Worm (Caenorhabditis elegans) whole organism, late embryonic: ENCODE results near the gene srd-59.

Source experiments
- F13H6.1 ChIP-seq: sonication (generic microtip); optimal IDR thresholded peaks from 2 replicates; lab custom pipeline; 2016; ENCODE audit warnings: missing genetic modification characterization, missing compliant biosample characterization
- K02D7.2 ChIP-seq: sonication (generic microtip); optimal IDR thresholded peaks from 2 replicates; lab custom pipeline; 2017; ENCODE audit warnings: mild to moderate bottlenecking, missing genetic modification characterization, missing compliant biosample characterization
- K09A11.1 ChIP-seq: sonication (generic microtip); optimal IDR thresholded peaks from 2 replicates; lab custom pipeline; 2017; ENCODE audit warnings: antibody characterized with exemption, mild to moderate bottlenecking, missing genetic modification characterization, missing compliant biosample characterization; ENCODE audit not compliant: insufficient read depth
- Y22D7AL.16 ChIP-seq: sonication (generic microtip); optimal IDR thresholded peaks from 2 replicates; lab custom pipeline; 2016; ENCODE audit warnings: missing genetic modification characterization, missing compliant biosample characterization
- ahr-1 ChIP-seq: sonication (generic microtip); optimal IDR thresholded peaks from 2 replicates; lab custom pipeline; 2016; ENCODE audit warnings: missing genetic modification characterization, missing compliant biosample characterization
- ceh-14 ChIP-seq: sonication (generic microtip); optimal IDR thresholded peaks from 2 replicates; lab custom pipeline; 2016; ENCODE audit warnings: missing genotype, missing genetic modification characterization, missing compliant biosample characterization
- ceh-2 ChIP-seq: sonication (generic microtip); optimal IDR thresholded peaks from 2 replicates; lab custom pipeline; 2016; ENCODE audit warnings: missing genotype, missing genetic modification characterization, missing compliant biosample characterization
- ceh-22 ChIP-seq: sonication (generic microtip); optimal IDR thresholded peaks from 2 replicates; lab custom pipeline; 2017; ENCODE audit warnings: missing biosample characterization, missing genetic modification characterization
- ceh-30 ChIP-seq: fragments of 150-350 bp; optimal IDR thresholded peaks from 2 replicates; lab custom pipeline; 2014; ENCODE audit warnings: missing biosample characterization, missing genetic modification characterization
- ceh-31 ChIP-seq: sonication (generic microtip); optimal IDR thresholded peaks from 2 replicates; lab custom pipeline; 2016; ENCODE audit warnings: missing genetic modification characterization, missing compliant biosample characterization
- dmd-4 ChIP-seq: sonication (generic microtip); optimal IDR thresholded peaks from 2 replicates; lab custom pipeline; 2016; ENCODE audit warnings: borderline replicate concordance, missing genetic modification characterization, missing compliant biosample characterization
- elt-2 ChIP-seq: sonication (generic microtip); optimal IDR thresholded peaks from 2 replicates; lab custom pipeline; 2016; ENCODE audit warnings: missing genetic modification reagents, missing genetic modification characterization, missing compliant biosample characterization
- ets-4 ChIP-seq: sonication (generic microtip); optimal IDR thresholded peaks from 2 replicates; lab custom pipeline; 2016; ENCODE audit warnings: missing genetic modification characterization, missing compliant biosample characterization
- eyg-1 ChIP-seq: sonication (generic microtip); optimal IDR thresholded peaks from 2 replicates; lab custom pipeline; 2016; ENCODE audit warnings: missing genotype, missing genetic modification characterization, missing compliant biosample characterization
- fax-1 ChIP-seq: sonication (generic microtip); optimal IDR thresholded peaks from 2 replicates; lab custom pipeline; 2016; ENCODE audit warnings: missing genotype, missing genetic modification characterization, missing compliant biosample characterization
- fkh-6 ChIP-seq: sonication (generic microtip); optimal IDR thresholded peaks from 2 replicates; lab custom pipeline; 2016; ENCODE audit warnings: missing genetic modification characterization, missing compliant biosample characterization
- gmeb-2 ChIP-seq: sonication (generic microtip); optimal IDR thresholded peaks from 2 replicates; lab custom pipeline; 2016; ENCODE audit warnings: missing genetic modification characterization, inconsistent platforms, missing compliant biosample characterization
- hlh-13 ChIP-seq: fragments of 200-800 bp; sonication (Bioruptor generic); optimal IDR thresholded peaks from 2 replicates; lab custom pipeline; 2018; ENCODE audit warnings: mild to moderate bottlenecking, missing genetic modification characterization, missing compliant biosample characterization
- hlh-6 ChIP-seq: sonication (generic microtip); optimal IDR thresholded peaks from 2 replicates; lab custom pipeline; 2016; ENCODE audit warnings: missing genotype, missing genetic modification characterization, missing compliant biosample characterization
- hlh-8 ChIP-seq: sonication (generic microtip); optimal IDR thresholded peaks from 2 replicates; lab custom pipeline; 2016; ENCODE audit warnings: missing genotype, missing genetic modification characterization, missing compliant biosample characterization
- lin-11 ChIP-seq: fragments of 200-800 bp; sonication (Bioruptor generic); optimal IDR thresholded peaks from 2 replicates; lab custom pipeline; 2018; ENCODE audit warnings: mild to moderate bottlenecking, missing genetic modification characterization, missing compliant biosample characterization
- madf-2 ChIP-seq: sonication (generic microtip); optimal IDR thresholded peaks from 2 replicates; lab custom pipeline; 2017; ENCODE audit warnings: missing genetic modification characterization, missing compliant biosample characterization
- mec-3 ChIP-seq: sonication (generic microtip); optimal IDR thresholded peaks from 2 replicates; lab custom pipeline; 2016; ENCODE audit warnings: borderline replicate concordance, missing genetic modification characterization, missing compliant biosample characterization
- nhr-11 ChIP-seq: fragments of 150-350 bp; optimal IDR thresholded peaks from 2 replicates; lab custom pipeline; 2014; ENCODE audit warnings: missing biosample characterization, missing genetic modification characterization
- npax-4 ChIP-seq: sonication (generic microtip); optimal IDR thresholded peaks from 2 replicates; lab custom pipeline; 2016; ENCODE audit warnings: missing genetic modification characterization, missing compliant biosample characterization
- odd-2 ChIP-seq: sonication (generic microtip); optimal IDR thresholded peaks from 2 replicates; lab custom pipeline; 2017; ENCODE audit warnings: antibody characterized with exemption, mild to moderate bottlenecking, missing genetic modification characterization, missing compliant biosample characterization
- pag-3 ChIP-seq: sonication (generic microtip); optimal IDR thresholded peaks from 2 replicates; lab custom pipeline; 2016; ENCODE audit warnings: missing compliant biosample characterization, missing genetic modification characterization, borderline replicate concordance
- pha-4 ChIP-seq: fragments of 150-350 bp; optimal IDR thresholded peaks from 2 replicates; lab custom pipeline; 2018; ENCODE audit warnings: missing biosample characterization, missing genetic modification reagents, missing genetic modification characterization
- pqm-1 ChIP-seq: sonication (generic microtip); optimal IDR thresholded peaks from 2 replicates; lab custom pipeline; 2016; ENCODE audit warnings: missing genetic modification characterization, missing compliant biosample characterization
- rnt-1 ChIP-seq: sonication (generic microtip); optimal IDR thresholded peaks from 2 replicates; lab custom pipeline; 2016; ENCODE audit warnings: missing genetic modification characterization, missing compliant biosample characterization
- sox-2 ChIP-seq: fragments of 200-800 bp; sonication (Bioruptor generic); IDR thresholded peaks from 2 replicates; pipeline ENCODE4 v1.3.6; 2022; ENCODE audit warnings: missing genetic modification reagents, missing genetic modification characterization, missing compliant biosample characterization
- sox-4 ChIP-seq: sonication (generic microtip); optimal IDR thresholded peaks from 2 replicates; lab custom pipeline; 2017; ENCODE audit warnings: mild to moderate bottlenecking, missing genetic modification characterization, inconsistent platforms, missing compliant biosample characterization
- tbx-7 ChIP-seq: sonication (generic microtip); optimal IDR thresholded peaks from 2 replicates; lab custom pipeline; 2016; ENCODE audit warnings: missing genotype, missing genetic modification characterization, missing compliant biosample characterization
- ttx-3 ChIP-seq: sonication (generic microtip); optimal IDR thresholded peaks from 2 replicates; lab custom pipeline; 2016; ENCODE audit warnings: missing genetic modification reagents, missing genetic modification characterization, missing compliant biosample characterization
- unc-3 ChIP-seq, 2 experiments: fragments of 200-800 bp in 1 of 2; sonication (Bioruptor generic) in 1 of 2; sonication (generic microtip) in 1 of 2; conservative IDR thresholded peaks in 1 of 2; optimal IDR thresholded peaks in 1 of 2; 2 replicates each; pipeline versions ENCODE4 v1.3.6 to Lab custom; 2016 to 2022; ENCODE audit warnings: missing compliant biosample characterization in 2 of 2, missing genetic modification characterization in 2 of 2, missing genetic modification reagents in 1 of 2
- unc-86 ChIP-seq: sonication (generic microtip); optimal IDR thresholded peaks from 2 replicates; lab custom pipeline; 2016; ENCODE audit warnings: missing genetic modification characterization, missing compliant biosample characterization
- ztf-16 ChIP-seq: sonication (generic microtip); optimal IDR thresholded peaks from 2 replicates; lab custom pipeline; 2017; ENCODE audit warnings: missing genetic modification characterization, missing compliant biosample characterization

srd-59 gene

ce11 chrII:7183493-7184272 lies 21.8 kb upstream of the srd-59 start, which contains the start of gene pdl-1 (continued):
- TF ChIP-seq fax-1 (tag; lab: Kevin White, UChicago): peak; percentile 88
- TF ChIP-seq hlh-6 (tag; lab: Kevin White, UChicago): peak; percentile 97
- peak; percentile 79 for TF ChIP-seq F13H6.1 (tag; lab: Kevin White, UChicago)
- TF ChIP-seq sox-4 (tag; lab: Kevin White, UChicago): peak; percentile 94
- peak; percentile 89 for TF ChIP-seq lin-11 (tag; lab: Kevin White, UChicago)
- TF ChIP-seq ceh-22 (tag; lab: Kevin White, UChicago): no peak
- TF ChIP-seq ceh-14 (tag; lab: Kevin White, UChicago): peak; percentile 89
- TF ChIP-seq nhr-11 (tag; lab: Kevin White, UChicago): no peak
- peak; percentile 86 for TF ChIP-seq ceh-31 (tag; lab: Kevin White, UChicago)
- peak; percentile 91 for TF ChIP-seq unc-86 (tag; lab: Kevin White, UChicago)
- TF ChIP-seq K09A11.1 (tag; lab: Kevin White, UChicago): peak; percentile 72
- peak; percentile 76 for TF ChIP-seq ahr-1 (tag; lab: Kevin White, UChicago)
- peak; percentile 80 for TF ChIP-seq mec-3 (tag; lab: Kevin White, UChicago)
- peak; percentile 72 for TF ChIP-seq tbx-7
- peak; percentile 95 for TF ChIP-seq ztf-16 (tag; lab: Kevin White, UChicago)
- peak; percentile 89 for TF ChIP-seq rnt-1 (tag; lab: Kevin White, UChicago)
- peak; percentile 89 for TF ChIP-seq dmd-4 (tag; lab: Kevin White, UChicago)
- TF ChIP-seq K02D7.2: peak; percentile 90
- TF ChIP-seq fkh-6 (tag; lab: Kevin White, UChicago): peak; percentile 91
- peak; percentile 86 for TF ChIP-seq hlh-8 (tag; lab: Kevin White, UChicago)
- TF ChIP-seq pha-4: no peak
- peak; percentile 74 for TF ChIP-seq npax-4 (tag; lab: Kevin White, UChicago)
- TF ChIP-seq, all 69 proteins: peak for 61

- TF ChIP-seq eyg-1 (tag; lab: Kevin White, UChicago): no peak
These were observed 19.4 kb upstream of the srd-59 start for ce11 chrII:7186117-7186516.

- TF ChIP-seq sox-4 (tag; lab: Kevin White, UChicago) (no peak), sox-2 (no peak), pag-3 (tag; lab: Kevin White, UChicago) (no peak), odd-2 (no peak), unc-3 (GFP tag; conservative IDR thresholded peaks at IDR 0.05; lab: Robert Waterston, UW) (no peak), unc-3 (tag; optimal IDR thresholded peaks at IDR 0.05; lab: Kevin White, UChicago) (no peak), ceh-30 (tag; lab: Kevin White, UChicago) (no peak), gmeb-2 (tag; lab: Kevin White, UChicago) (no peak), fax-1 (tag; lab: Kevin White, UChicago) (no peak), ets-4 (tag; lab: Kevin White, UChicago) (no peak), pqm-1 (tag; lab: Kevin White, UChicago) (no peak)
These were observed 18.4 kb upstream of the srd-59 start, which contains the start of gene C27H5.6 for ce11 chrII:7187110-7187509. C27H5.6 (minus strand) TSS chrII:7187210.

ce11 chrII:7189120-7189519 lies 16.4 kb upstream of the srd-59 start, which contains the start of gene E04F6.4:
E04F6.4 (plus strand) TSS chrII:7189420.
- TF ChIP-seq ttx-3 (tag; lab: Kevin White, UChicago) (no peak), sox-2 (no peak), Y22D7AL.16 (tag; lab: Kevin White, UChicago) (no peak), rnt-1 (tag; lab: Kevin White, UChicago) (no peak), ztf-16 (tag; lab: Kevin White, UChicago) (no peak), ceh-30 (tag; lab: Kevin White, UChicago) (no peak), elt-2 (tag; lab: Kevin White, UChicago) (no peak), ceh-2 (tag; lab: Kevin White, UChicago) (no peak), odd-2 (no peak), dmd-4 (tag; lab: Kevin White, UChicago) (no peak), madf-2 (tag; lab: Kevin White, UChicago) (no peak), unc-86 (tag; lab: Kevin White, UChicago) (no peak), hlh-13 (no peak)
